Worm (Caenorhabditis elegans) whole organism, early embryonic: ENCODE measurements around the gene col-17.
"Not testable (repeated sequence)": the region's sequence is repeated elsewhere in the genome, so short reads cannot be mapped to it uniquely, and the experiment has no call there.

ENCODE experiments used
- B0310.2 ChIP-seq: sonication (generic microtip); optimal IDR thresholded peaks from 2 replicates; lab custom pipeline; 2016; ENCODE audit warnings: mild to moderate bottlenecking, missing genetic modification characterization, missing compliant biosample characterization
- F13C5.2 ChIP-seq: sonication (generic microtip); optimal IDR thresholded peaks from 2 replicates; lab custom pipeline; 2017; ENCODE audit warnings: mild to moderate bottlenecking, missing genetic modification characterization, inconsistent platforms, missing compliant biosample characterization
- aly-1 ChIP-seq: sonication (generic microtip); optimal IDR thresholded peaks from 2 replicates; lab custom pipeline; 2016; ENCODE audit warnings: missing genetic modification characterization, missing compliant biosample characterization
- ama-1 ChIP-seq: fragments of 150-350 bp; optimal IDR thresholded peaks from 2 replicates; lab custom pipeline; 2014
- ceh-13 ChIP-seq: fragments of 200-800 bp; sonication (Bioruptor generic); optimal IDR thresholded peaks from 2 replicates; lab custom pipeline; 2018; ENCODE audit warnings: mild to moderate bottlenecking, missing genetic modification characterization, missing compliant biosample characterization
- ceh-36 ChIP-seq: sonication (generic microtip); optimal IDR thresholded peaks from 2 replicates; lab custom pipeline; 2016; ENCODE audit warnings: missing genetic modification characterization, inconsistent platforms, missing compliant biosample characterization
- ets-7 ChIP-seq: sonication (generic microtip); optimal IDR thresholded peaks from 2 replicates; lab custom pipeline; 2016; ENCODE audit warnings: missing genotype, missing genetic modification characterization, missing compliant biosample characterization
- flt-1 ChIP-seq: fragments of 200-800 bp; sonication (Bioruptor generic); IDR thresholded peaks from 2 replicates; pipeline ENCODE4 v1.3.6; 2022; ENCODE audit warnings: missing genetic modification characterization, missing compliant biosample characterization
- hmbx-1 ChIP-seq: sonication (generic microtip); optimal IDR thresholded peaks from 2 replicates; lab custom pipeline; 2016; ENCODE audit warnings: mild to moderate bottlenecking, missing genetic modification characterization, missing compliant biosample characterization
- hmg-4 ChIP-seq: fragments of 200-800 bp; sonication (Bioruptor generic); optimal IDR thresholded peaks from 2 replicates; lab custom pipeline; 2018; ENCODE audit warnings: mild to moderate bottlenecking, missing genetic modification characterization, missing compliant biosample characterization
- hnd-1 ChIP-seq: sonication (generic microtip); optimal IDR thresholded peaks from 2 replicates; lab custom pipeline; 2016; ENCODE audit warnings: missing genetic modification characterization, missing compliant biosample characterization
- pes-1 ChIP-seq: fragments of 200-800 bp; sonication (Bioruptor generic); IDR thresholded peaks from 2 replicates; pipeline ENCODE4 v1.3.6; 2022; ENCODE audit warnings: missing genetic modification reagents, missing genetic modification characterization, missing compliant biosample characterization
- scrt-1 ChIP-seq: fragments of 200-800 bp; sonication (Bioruptor generic); IDR thresholded peaks from 2 replicates; pipeline ENCODE4 v1.3.6; 2022; ENCODE audit warnings: missing genetic modification characterization, missing compliant biosample characterization
- sea-1 ChIP-seq: fragments of 200-800 bp; sonication (Bioruptor generic); conservative IDR thresholded peaks from 2 replicates; pipeline ENCODE4 v1.3.6; 2022; ENCODE audit warnings: missing genetic modification characterization, missing compliant biosample characterization
- tbx-11 ChIP-seq: fragments of 200-800 bp; sonication (Bioruptor generic); IDR thresholded peaks from 2 replicates; pipeline ENCODE4 v1.3.6; 2022; ENCODE audit warnings: missing genetic modification characterization, missing compliant biosample characterization
- tbx-37 ChIP-seq: fragments of 200-800 bp; sonication (Bioruptor generic); conservative IDR thresholded peaks from 2 replicates; pipeline ENCODE4 v1.3.6; 2022; ENCODE audit warnings: missing genetic modification reagents, missing genetic modification characterization, missing compliant biosample characterization
- tra-4 ChIP-seq: sonication (generic microtip); optimal IDR thresholded peaks from 2 replicates; lab custom pipeline; 2017; ENCODE audit warnings: missing genetic modification characterization, missing compliant biosample characterization

The col-17 gene

DNA sequence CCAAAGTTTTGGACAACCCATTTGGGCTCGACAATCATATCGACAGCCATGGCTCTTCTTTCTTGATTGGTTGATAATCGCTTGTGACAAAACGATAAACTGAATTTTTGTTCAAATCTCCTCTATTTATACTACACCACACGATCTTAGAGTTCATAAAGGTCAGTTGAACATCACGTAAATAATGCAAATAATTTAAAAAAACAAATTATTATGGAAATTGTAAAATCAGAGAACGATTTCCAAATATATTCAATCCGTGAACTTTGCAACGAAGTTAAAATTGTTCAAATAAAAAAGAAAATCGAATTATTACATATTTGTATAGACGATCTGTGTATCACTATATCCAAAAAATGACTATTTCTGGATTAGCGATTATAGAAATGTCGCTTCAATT, 4.0 kb downstream of the col-17 start, which contains the start of the genes mpst-4 and F11G11.14:
mpst-4 (minus strand) TSS at position 101 of the 400 bp plus-strand sequence.
F11G11.14 (plus strand) TSS at position 325 of the 400 bp plus-strand sequence.
- TF ChIP-seq tra-4 (tag; lab: Kevin White, UChicago) (no peak), ceh-36 (tag; lab: Kevin White, UChicago) (no peak), pes-1 (no peak), scrt-1 (GFP tag; lab: Robert Waterston, UW) (no peak), ets-7 (tag; lab: Kevin White, UChicago) (no peak), ama-1 (lab: Kevin White, UChicago) (no peak), aly-1 (tag; lab: Kevin White, UChicago) (no peak)

DNA sequence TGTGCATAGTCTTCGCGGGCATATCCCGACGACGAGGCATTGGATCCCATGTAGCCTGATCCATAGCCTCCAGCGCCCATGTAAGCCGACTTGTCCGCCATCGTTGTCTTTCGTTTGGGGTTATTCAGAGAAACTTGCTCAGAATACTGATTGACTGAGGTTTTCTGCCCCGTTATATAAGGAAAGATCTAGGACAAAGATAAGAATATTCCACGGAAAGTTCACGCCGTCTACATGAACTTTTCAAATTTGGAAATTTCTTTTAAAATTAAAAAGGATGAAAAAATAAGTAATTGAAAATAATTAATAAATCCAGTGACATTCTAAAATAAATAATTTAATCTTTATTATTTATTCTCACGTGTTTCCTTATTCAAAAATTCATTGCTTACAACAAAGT, 7.1 kb downstream of the col-17 start, which contains the start of the genes nspd-5 and F11G11.4:
nspd-5 (minus strand) TSS at position 101 of the 400 bp plus-strand sequence.
F11G11.4 (plus strand) TSS at position 335 of the 400 bp plus-strand sequence.
- TF ChIP-seq hmg-4 (GFP tag; lab: Kevin White, UChicago); ama-1 (lab: Kevin White, UChicago); sea-1 (GFP tag; lab: Robert Waterston, UW): not testable (repeated sequence)

DNA sequence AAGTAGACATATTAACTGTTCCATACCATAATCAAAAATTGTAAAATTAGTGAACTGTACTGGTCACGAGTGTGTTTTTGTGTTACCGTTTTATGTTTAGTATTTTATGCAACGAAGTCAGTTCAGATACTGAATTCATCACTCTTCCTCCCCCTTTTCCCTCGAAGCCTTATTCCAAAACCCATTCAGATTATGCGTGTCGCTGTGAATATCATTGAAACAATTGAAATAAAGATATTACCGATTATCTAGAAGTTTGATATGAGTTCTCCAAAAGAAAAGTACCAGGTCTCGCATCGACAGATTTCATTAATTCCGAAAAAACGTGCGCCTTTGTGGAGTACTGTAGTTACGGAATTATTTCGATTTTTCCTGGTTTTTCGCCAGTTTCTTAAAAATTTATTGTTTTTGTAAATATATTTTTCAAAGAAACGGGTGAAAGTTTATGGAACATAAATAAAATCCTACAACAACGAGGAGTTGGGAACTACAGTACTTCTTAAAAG, 8.4 kb downstream of the col-17 start:
- no peak for TF ChIP-seq ceh-13
- no peak for TF ChIP-seq tra-4 (tag; lab: Kevin White, UChicago)
- TF ChIP-seq aly-1 (tag; lab: Kevin White, UChicago): no peak
- TF ChIP-seq hmg-4 (GFP tag; lab: Kevin White, UChicago): no peak
- TF ChIP-seq tbx-37: no peak
- TF ChIP-seq ama-1 (lab: Kevin White, UChicago): no peak
- TF ChIP-seq pes-1: no peak
- no peak for TF ChIP-seq hmbx-1 (tag; lab: Kevin White, UChicago)
- TF ChIP-seq tbx-11 (GFP tag; lab: Robert Waterston, UW): no peak
- TF ChIP-seq sea-1 (GFP tag; lab: Robert Waterston, UW): no peak

ce11 chrII:4857873-4858364, 9.5 kb downstream of the col-17 start, which contains the start of gene F11G11.5:
Gene F11G11.5 (plus strand): TSS chrII:4857923.
- TF ChIP-seq B0310.2 (tag; lab: Kevin White, UChicago): no peak
- TF ChIP-seq hmg-4 (GFP tag; lab: Kevin White, UChicago): no peak
- TF ChIP-seq ceh-13: no peak
- no peak for TF ChIP-seq ama-1 (lab: Kevin White, UChicago)
- TF ChIP-seq pes-1: no peak
- TF ChIP-seq hnd-1 (tag; lab: Kevin White, UChicago): no peak
- TF ChIP-seq tbx-11 (GFP tag; lab: Robert Waterston, UW): no peak
- no peak for TF ChIP-seq scrt-1 (GFP tag; lab: Robert Waterston, UW)
- TF ChIP-seq tra-4 (tag; lab: Kevin White, UChicago): no peak
- no peak for TF ChIP-seq aly-1 (tag; lab: Kevin White, UChicago)
- TF ChIP-seq hmbx-1 (tag; lab: Kevin White, UChicago): no peak
- no peak for TF ChIP-seq tbx-37
- TF ChIP-seq sea-1 (GFP tag; lab: Robert Waterston, UW): no peak
- TF ChIP-seq F13C5.2 (tag; lab: Kevin White, UChicago): no peak
- TF ChIP-seq ceh-36 (tag; lab: Kevin White, UChicago): no peak
- no peak for TF ChIP-seq ets-7 (tag; lab: Kevin White, UChicago)
- no peak for TF ChIP-seq flt-1

- TF ChIP-seq ceh-13 (no peak), ceh-36 (tag; lab: Kevin White, UChicago) (no peak), scrt-1 (GFP tag; lab: Robert Waterston, UW) (no peak), ets-7 (tag; lab: Kevin White, UChicago) (no peak), tbx-37 (no peak), tra-4 (tag; lab: Kevin White, UChicago) (no peak), hnd-1 (tag; lab: Kevin White, UChicago) (no peak), pes-1 (no peak), F13C5.2 (tag; lab: Kevin White, UChicago) (no peak)
Measured at ce11 chrII:4857086-4857485, 10.3 kb downstream of the col-17 start.

DNA sequence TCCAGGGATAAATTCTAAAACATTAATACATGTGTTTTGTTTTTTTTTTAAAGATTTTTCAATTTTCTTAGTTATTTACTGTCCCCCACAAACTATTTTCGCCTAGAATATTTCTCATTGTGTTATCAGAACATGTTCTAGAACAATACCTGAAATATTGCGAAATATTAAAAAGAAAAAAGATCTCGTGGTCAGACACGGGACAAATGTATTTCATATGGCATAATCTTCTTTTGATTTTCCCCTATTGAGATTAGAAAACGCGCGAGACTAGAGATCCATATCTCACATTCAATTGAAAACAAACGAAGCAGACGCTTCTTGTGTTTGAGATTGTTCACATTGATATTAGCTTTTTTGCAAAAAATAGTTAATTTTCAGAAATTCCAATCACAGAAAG, 11.3 kb downstream of the col-17 start:
- TF ChIP-seq flt-1 (no peak), tbx-11 (GFP tag; lab: Robert Waterston, UW) (no peak), pes-1 (no peak)

- TF ChIP-seq sea-1 (GFP tag; lab: Robert Waterston, UW) (no peak), tbx-37 (no peak), ceh-36 (tag; lab: Kevin White, UChicago) (no peak), hmg-4 (GFP tag; lab: Kevin White, UChicago) (no peak), hnd-1 (tag; lab: Kevin White, UChicago) (no peak), pes-1 (no peak), ets-7 (tag; lab: Kevin White, UChicago) (no peak), B0310.2 (tag; lab: Kevin White, UChicago) (no peak), flt-1 (no peak), tbx-11 (GFP tag; lab: Robert Waterston, UW) (no peak), aly-1 (tag; lab: Kevin White, UChicago) (no peak), F13C5.2 (tag; lab: Kevin White, UChicago) (no peak), tra-4 (tag; lab: Kevin White, UChicago) (no peak), ceh-13 (no peak)
Measured at ce11 chrII:4855489-4855888, 11.9 kb downstream of the col-17 start.

- TF ChIP-seq tbx-37 (no peak), sea-1 (GFP tag; lab: Robert Waterston, UW) (no peak), ceh-36 (tag; lab: Kevin White, UChicago) (no peak), F13C5.2 (tag; lab: Kevin White, UChicago) (no peak)
Measured at ce11 chrII:4854761-4855160, 12.6 kb downstream of the col-17 start.
